Worm (Caenorhabditis elegans) whole organism, L4/young adult: ENCODE results near the gene F47G3.1.

Experiments
- W03F9.2 ChIP-seq: fragments of 150-350 bp; optimal IDR thresholded peaks from 2 replicates; lab custom pipeline; 2014; ENCODE audit warnings: missing biosample characterization, missing genetic modification characterization
- him-1 ChIP-seq: sonication (generic microtip); optimal IDR thresholded peaks from 2 replicates; lab custom pipeline; 2016; ENCODE audit warnings: missing genotype, missing genetic modification reagents, missing genetic modification characterization, missing compliant biosample characterization

ce11 chrX:2422123-2422522 is 36.6 kb downstream of the F47G3.1 start:
- TF ChIP-seq W03F9.2 (no peak), him-1 (no peak)
